Worm (Caenorhabditis elegans) whole organism, L1 larva: ENCODE results near the gene oac-49.

Source experiments
- ama-1 ChIP-seq: fragments of 150-350 bp; optimal IDR thresholded peaks from 2 replicates; lab custom pipeline; 2014
- elt-3 ChIP-seq, 6 experiments: fragments of 150-350 bp in 1 of 6; sonication (generic microtip); optimal IDR thresholded peaks; 2 replicates each; lab custom pipeline; 2017 to 2018; ENCODE audit warnings: missing biosample characterization in 6 of 6, missing genetic modification characterization in 6 of 6, inconsistent platforms in 1 of 6
- lin-13 ChIP-seq: fragments of 150-350 bp; optimal IDR thresholded peaks from 2 replicates; lab custom pipeline; 2014; ENCODE audit warnings: missing biosample characterization, missing genetic modification reagents, missing genetic modification characterization
- mdl-1 ChIP-seq, 2 experiments: fragments of 150-350 bp; optimal IDR thresholded peaks; 2 replicates each; lab custom pipeline; 2014 to 2017; ENCODE audit warnings: missing biosample characterization in 2 of 2, missing genetic modification characterization in 2 of 2, inconsistent platforms in 1 of 2
- mep-1 ChIP-seq: fragments of 150-350 bp; optimal IDR thresholded peaks from 2 replicates; lab custom pipeline; 2014; ENCODE audit warnings: missing biosample characterization, missing genetic modification characterization
- nhr-237 ChIP-seq: fragments of 150-350 bp; optimal IDR thresholded peaks from 2 replicates; lab custom pipeline; 2014; ENCODE audit warnings: missing biosample characterization, missing genetic modification characterization
- nhr-84 ChIP-seq: sonication (generic microtip); optimal IDR thresholded peaks from 2 replicates; lab custom pipeline; 2017; ENCODE audit warnings: missing biosample characterization, missing genetic modification characterization

ce11 chrV:19175714-19176113 lies 42.1 kb upstream of the oac-49 start:
- TF ChIP-seq nhr-237 (tag; lab: Kevin White, UChicago) (no peak), mdl-1 (tag; optimal IDR thresholded peaks at IDR 0.05; lab: Kevin White, UChicago) (no peak), elt-3 (tag; optimal IDR thresholded peaks at IDR 0.05; lab: Kevin White, UChicago) (no peak), ama-1 (lab: Kevin White, UChicago) (no peak), mep-1 (no peak), lin-13 (GFP tag; lab: Kevin White, UChicago) (no peak), nhr-84 (tag; lab: Kevin White, UChicago) (no peak)
